Worm (Caenorhabditis elegans): ENCODE measurements around the gene siah-1.

DNA sequence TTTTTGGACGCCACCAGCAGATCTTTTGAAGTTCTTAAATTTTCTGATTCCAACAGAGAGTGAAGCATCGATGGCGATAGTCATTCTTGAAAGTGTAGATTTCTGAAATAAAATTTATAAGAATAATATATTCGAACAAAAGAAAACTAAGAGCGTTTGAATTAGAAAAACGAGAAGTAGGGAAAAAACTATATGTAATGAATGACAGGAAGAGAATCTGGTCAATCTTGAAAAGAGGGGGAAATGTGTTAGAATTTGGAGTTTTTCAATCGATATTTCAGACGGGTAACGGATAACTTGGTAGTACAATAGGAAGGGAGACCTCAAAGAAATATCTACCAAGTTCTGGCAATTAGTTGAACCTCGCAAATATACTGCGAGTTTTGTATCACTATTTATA is 43.3 kb upstream of the siah-1 start, which contains the start of gene Y37E11AL.9:
- TF ChIP-seq T22C8.4 (GFP tag; IDR thresholded peaks at IDR 0.05) (no peak), flt-1 (GFP tag; IDR thresholded peaks at IDR 0.05) (no peak), ztf-23 (GFP tag; IDR thresholded peaks at IDR 0.05) (no peak), klf-2 (GFP tag; conservative IDR thresholded peaks at IDR 0.05) (no peak)

Measured in whole organism, midembryonic.